Worm (Caenorhabditis elegans) whole organism, early embryonic: ENCODE data around the gene F19B10.1.

ENCODE experiments used
- B0310.2 ChIP-seq: sonication (generic microtip); optimal IDR thresholded peaks from 2 replicates; lab custom pipeline; 2016; ENCODE audit warnings: mild to moderate bottlenecking, missing genetic modification characterization, missing compliant biosample characterization
- F13C5.2 ChIP-seq: sonication (generic microtip); optimal IDR thresholded peaks from 2 replicates; lab custom pipeline; 2017; ENCODE audit warnings: mild to moderate bottlenecking, missing genetic modification characterization, inconsistent platforms, missing compliant biosample characterization
- aly-1 ChIP-seq: sonication (generic microtip); optimal IDR thresholded peaks from 2 replicates; lab custom pipeline; 2016; ENCODE audit warnings: missing genetic modification characterization, missing compliant biosample characterization
- ama-1 ChIP-seq: fragments of 150-350 bp; optimal IDR thresholded peaks from 2 replicates; lab custom pipeline; 2014
- ceh-13 ChIP-seq: fragments of 200-800 bp; sonication (Bioruptor generic); optimal IDR thresholded peaks from 2 replicates; lab custom pipeline; 2018; ENCODE audit warnings: mild to moderate bottlenecking, missing genetic modification characterization, missing compliant biosample characterization
- ceh-36 ChIP-seq: sonication (generic microtip); optimal IDR thresholded peaks from 2 replicates; lab custom pipeline; 2016; ENCODE audit warnings: missing genetic modification characterization, inconsistent platforms, missing compliant biosample characterization
- ets-7 ChIP-seq: sonication (generic microtip); optimal IDR thresholded peaks from 2 replicates; lab custom pipeline; 2016; ENCODE audit warnings: missing genotype, missing genetic modification characterization, missing compliant biosample characterization
- flt-1 ChIP-seq: fragments of 200-800 bp; sonication (Bioruptor generic); IDR thresholded peaks from 2 replicates; pipeline ENCODE4 v1.3.6; 2022; ENCODE audit warnings: missing genetic modification characterization, missing compliant biosample characterization
- hmbx-1 ChIP-seq: sonication (generic microtip); optimal IDR thresholded peaks from 2 replicates; lab custom pipeline; 2016; ENCODE audit warnings: mild to moderate bottlenecking, missing genetic modification characterization, missing compliant biosample characterization
- hmg-4 ChIP-seq: fragments of 200-800 bp; sonication (Bioruptor generic); optimal IDR thresholded peaks from 2 replicates; lab custom pipeline; 2018; ENCODE audit warnings: mild to moderate bottlenecking, missing genetic modification characterization, missing compliant biosample characterization
- hnd-1 ChIP-seq: sonication (generic microtip); optimal IDR thresholded peaks from 2 replicates; lab custom pipeline; 2016; ENCODE audit warnings: missing genetic modification characterization, missing compliant biosample characterization
- pes-1 ChIP-seq: fragments of 200-800 bp; sonication (Bioruptor generic); IDR thresholded peaks from 2 replicates; pipeline ENCODE4 v1.3.6; 2022; ENCODE audit warnings: missing genetic modification reagents, missing genetic modification characterization, missing compliant biosample characterization
- scrt-1 ChIP-seq: fragments of 200-800 bp; sonication (Bioruptor generic); IDR thresholded peaks from 2 replicates; pipeline ENCODE4 v1.3.6; 2022; ENCODE audit warnings: missing genetic modification characterization, missing compliant biosample characterization
- sea-1 ChIP-seq: fragments of 200-800 bp; sonication (Bioruptor generic); conservative IDR thresholded peaks from 2 replicates; pipeline ENCODE4 v1.3.6; 2022; ENCODE audit warnings: missing genetic modification characterization, missing compliant biosample characterization
- tbx-11 ChIP-seq: fragments of 200-800 bp; sonication (Bioruptor generic); IDR thresholded peaks from 2 replicates; pipeline ENCODE4 v1.3.6; 2022; ENCODE audit warnings: missing genetic modification characterization, missing compliant biosample characterization
- tbx-37 ChIP-seq: fragments of 200-800 bp; sonication (Bioruptor generic); conservative IDR thresholded peaks from 2 replicates; pipeline ENCODE4 v1.3.6; 2022; ENCODE audit warnings: missing genetic modification reagents, missing genetic modification characterization, missing compliant biosample characterization
- tra-4 ChIP-seq: sonication (generic microtip); optimal IDR thresholded peaks from 2 replicates; lab custom pipeline; 2017; ENCODE audit warnings: missing genetic modification characterization, missing compliant biosample characterization

F19B10.1 gene

DNA sequence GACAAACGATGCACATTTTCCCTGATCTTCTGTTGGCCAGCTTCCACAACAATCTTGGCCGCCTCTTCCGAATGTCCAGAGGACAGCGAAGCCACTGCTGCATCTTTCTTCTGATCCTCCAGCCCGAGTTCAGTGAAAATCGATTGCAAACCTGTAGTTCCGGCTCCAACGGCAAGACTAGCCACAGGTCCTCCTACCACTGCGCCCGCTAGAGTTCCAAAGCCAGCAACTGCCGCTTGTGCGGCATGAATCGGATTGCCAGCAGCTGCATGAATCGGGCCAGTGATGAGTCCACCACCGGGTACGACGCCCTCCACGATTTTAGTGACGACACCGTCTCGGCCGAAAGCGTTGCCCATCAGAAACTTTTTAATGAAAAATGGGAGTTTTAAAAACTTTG is 5.3 kb downstream of the F19B10.1 start, which contains the start of gene ifas-1:
Gene ifas-1 (minus strand): TSS at position 387 of the 400 bp plus-strand sequence.
- no peak for TF ChIP-seq flt-1 (GFP tag; lab: Robert Waterston, UW)
- no peak for TF ChIP-seq hmg-4 (GFP tag; lab: Kevin White, UChicago)
- TF ChIP-seq aly-1 (tag; lab: Kevin White, UChicago) = no peak
- TF ChIP-seq B0310.2 (tag; lab: Kevin White, UChicago) = no peak
- TF ChIP-seq tbx-37 (GFP tag; lab: Robert Waterston, UW) = no peak
- no peak for TF ChIP-seq tbx-11
- TF ChIP-seq scrt-1 (GFP tag; lab: Robert Waterston, UW) = no peak
- TF ChIP-seq ceh-13 = no peak
- TF ChIP-seq hnd-1 (tag; lab: Kevin White, UChicago) = no peak
- TF ChIP-seq sea-1 (GFP tag; lab: Robert Waterston, UW) = no peak
- TF ChIP-seq pes-1 = no peak
- TF ChIP-seq hmbx-1 (tag; lab: Kevin White, UChicago) = no peak
- no peak for TF ChIP-seq tra-4 (tag; lab: Kevin White, UChicago)
- TF ChIP-seq ama-1 (lab: Kevin White, UChicago) = no peak
- no peak for TF ChIP-seq ets-7 (tag; lab: Kevin White, UChicago)
- no peak for TF ChIP-seq F13C5.2 (tag; lab: Kevin White, UChicago)
- TF ChIP-seq ceh-36 (tag; lab: Kevin White, UChicago) = no peak

DNA sequence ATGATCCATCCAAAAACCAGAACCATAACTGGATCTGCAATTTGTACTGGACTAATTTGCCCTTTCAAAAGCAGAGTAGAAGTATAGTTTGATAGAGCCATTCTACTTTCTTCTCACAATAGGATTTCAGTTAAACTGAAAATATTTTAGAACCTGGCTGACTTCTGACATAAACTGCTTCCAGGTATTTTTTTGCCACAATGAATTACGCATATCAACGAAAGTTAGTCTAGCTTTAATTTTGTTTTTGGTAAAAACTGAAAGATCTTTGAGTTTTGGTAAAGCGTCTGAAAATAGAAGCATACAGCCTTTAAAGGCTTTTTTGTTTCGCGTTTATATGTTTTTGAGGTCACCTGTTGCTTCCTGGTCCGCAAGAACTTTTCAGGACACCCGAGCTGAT is 7.7 kb downstream of the F19B10.1 start, which contains the start of gene srx-101:
Gene srx-101 (minus strand): TSS at position 101 of the 400 bp plus-strand sequence.
- TF ChIP-seq tra-4 (tag; lab: Kevin White, UChicago) (no peak), hnd-1 (tag; lab: Kevin White, UChicago) (no peak), aly-1 (tag; lab: Kevin White, UChicago) (no peak), ets-7 (tag; lab: Kevin White, UChicago) (no peak), B0310.2 (tag; lab: Kevin White, UChicago) (no peak), ceh-13 (no peak), tbx-11 (no peak), sea-1 (GFP tag; lab: Robert Waterston, UW) (no peak), ceh-36 (tag; lab: Kevin White, UChicago) (no peak), scrt-1 (GFP tag; lab: Robert Waterston, UW) (no peak)

DNA sequence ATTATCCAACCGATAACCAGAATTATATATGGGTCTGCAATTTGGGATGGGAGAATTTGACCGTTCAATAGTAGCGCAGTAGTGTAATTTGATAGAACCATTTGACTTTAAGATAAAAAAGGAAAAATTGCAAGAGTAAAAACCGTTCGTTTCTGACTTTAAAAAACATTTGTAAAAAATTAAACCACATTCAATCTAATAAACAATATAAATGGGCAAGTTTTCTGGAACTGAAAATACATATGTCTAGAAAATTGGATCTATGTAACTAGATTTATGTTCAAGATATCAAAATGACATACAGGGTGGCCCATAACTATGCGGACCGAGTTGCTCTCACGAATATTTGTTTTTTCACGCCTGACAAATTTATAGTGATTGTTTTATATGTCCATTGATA is 11.7 kb downstream of the F19B10.1 start, which contains the start of gene srx-102:
Gene srx-102 (minus strand): TSS at position 101 of the 400 bp plus-strand sequence.
- no peak for TF ChIP-seq F13C5.2 (tag; lab: Kevin White, UChicago)
- no peak for TF ChIP-seq ama-1 (lab: Kevin White, UChicago)
- TF ChIP-seq hmbx-1 (tag; lab: Kevin White, UChicago) = no peak
- TF ChIP-seq ceh-36 (tag; lab: Kevin White, UChicago) = no peak
- TF ChIP-seq ets-7 (tag; lab: Kevin White, UChicago) = no peak
- TF ChIP-seq hmg-4 (GFP tag; lab: Kevin White, UChicago) = no peak
- no peak for TF ChIP-seq ceh-13
- TF ChIP-seq tra-4 (tag; lab: Kevin White, UChicago) = no peak
- no peak for TF ChIP-seq scrt-1 (GFP tag; lab: Robert Waterston, UW)
- TF ChIP-seq pes-1 = no peak
- no peak for TF ChIP-seq tbx-11
- TF ChIP-seq flt-1 (GFP tag; lab: Robert Waterston, UW) = no peak
- no peak for TF ChIP-seq tbx-37 (GFP tag; lab: Robert Waterston, UW)
- TF ChIP-seq hnd-1 (tag; lab: Kevin White, UChicago) = no peak

DNA sequence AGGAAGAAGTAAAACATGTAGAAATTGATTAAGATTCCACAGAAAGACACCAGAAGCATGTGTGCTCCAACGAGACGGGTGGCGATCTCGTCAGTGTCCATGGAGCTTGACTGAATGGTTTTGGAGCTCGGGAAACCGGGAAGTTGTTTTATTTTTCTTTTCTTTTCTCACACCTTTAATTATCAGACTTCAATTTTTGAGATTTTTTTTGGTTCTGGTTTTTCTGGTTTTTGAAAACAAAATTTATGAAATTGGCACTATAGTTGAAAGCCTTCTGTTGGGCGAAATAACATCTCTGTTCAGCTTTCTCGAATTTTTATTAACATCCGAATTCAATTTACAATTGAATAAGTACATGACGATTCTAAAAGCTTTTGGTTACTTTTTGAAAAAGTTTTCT is 16.6 kb downstream of the F19B10.1 start, which contains the start of gene srx-104:
Gene srx-104 (minus strand): TSS at position 101 of the 400 bp plus-strand sequence.
- TF ChIP-seq sea-1 (GFP tag; lab: Robert Waterston, UW) (no peak), ceh-13 (no peak), B0310.2 (tag; lab: Kevin White, UChicago) (no peak), scrt-1 (GFP tag; lab: Robert Waterston, UW) (no peak), tra-4 (tag; lab: Kevin White, UChicago) (no peak), aly-1 (tag; lab: Kevin White, UChicago) (no peak), hmbx-1 (tag; lab: Kevin White, UChicago) (no peak), ets-7 (tag; lab: Kevin White, UChicago) (no peak), tbx-11 (no peak), hmg-4 (GFP tag; lab: Kevin White, UChicago) (no peak), tbx-37 (GFP tag; lab: Robert Waterston, UW) (no peak), hnd-1 (tag; lab: Kevin White, UChicago) (no peak), pes-1 (no peak), F13C5.2 (tag; lab: Kevin White, UChicago) (no peak)

DNA sequence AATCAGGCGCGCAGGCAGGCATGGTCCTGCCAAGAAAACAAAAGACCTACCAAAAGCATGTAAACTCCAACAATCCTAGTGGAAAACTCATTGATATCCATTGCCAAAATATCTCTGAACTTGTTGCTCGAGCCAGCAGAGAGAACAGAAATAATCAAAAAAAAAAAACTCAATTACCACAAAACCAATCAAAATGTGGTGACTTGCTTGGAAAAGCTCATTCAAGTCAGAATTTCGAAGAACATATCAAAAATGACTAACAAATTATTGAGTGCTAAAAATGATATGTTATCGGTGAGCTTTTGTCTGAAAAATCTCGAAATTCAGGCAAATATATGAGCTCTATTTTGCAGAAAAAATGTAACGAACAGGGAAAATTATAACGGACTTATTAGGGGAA is 18.3 kb downstream of the F19B10.1 start, which contains the start of gene srx-105:
Gene srx-105 (minus strand): TSS at position 101 of the 400 bp plus-strand sequence.
- no peak for TF ChIP-seq F13C5.2 (tag; lab: Kevin White, UChicago)
- no peak for TF ChIP-seq sea-1 (GFP tag; lab: Robert Waterston, UW)
- no peak for TF ChIP-seq ama-1 (lab: Kevin White, UChicago)
- no peak for TF ChIP-seq scrt-1 (GFP tag; lab: Robert Waterston, UW)
- TF ChIP-seq tbx-11 = no peak
- no peak for TF ChIP-seq B0310.2 (tag; lab: Kevin White, UChicago)
- TF ChIP-seq hmg-4 (GFP tag; lab: Kevin White, UChicago) = no peak
- TF ChIP-seq tbx-37 (GFP tag; lab: Robert Waterston, UW) = no peak
- TF ChIP-seq tra-4 (tag; lab: Kevin White, UChicago) = no peak
- TF ChIP-seq ets-7 (tag; lab: Kevin White, UChicago) = no peak
- no peak for TF ChIP-seq aly-1 (tag; lab: Kevin White, UChicago)
- TF ChIP-seq ceh-36 (tag; lab: Kevin White, UChicago) = no peak
- TF ChIP-seq hnd-1 (tag; lab: Kevin White, UChicago) = no peak
- no peak for TF ChIP-seq pes-1
- TF ChIP-seq flt-1 (GFP tag; lab: Robert Waterston, UW) = no peak
- no peak for TF ChIP-seq ceh-13
- no peak for TF ChIP-seq hmbx-1 (tag; lab: Kevin White, UChicago)

DNA sequence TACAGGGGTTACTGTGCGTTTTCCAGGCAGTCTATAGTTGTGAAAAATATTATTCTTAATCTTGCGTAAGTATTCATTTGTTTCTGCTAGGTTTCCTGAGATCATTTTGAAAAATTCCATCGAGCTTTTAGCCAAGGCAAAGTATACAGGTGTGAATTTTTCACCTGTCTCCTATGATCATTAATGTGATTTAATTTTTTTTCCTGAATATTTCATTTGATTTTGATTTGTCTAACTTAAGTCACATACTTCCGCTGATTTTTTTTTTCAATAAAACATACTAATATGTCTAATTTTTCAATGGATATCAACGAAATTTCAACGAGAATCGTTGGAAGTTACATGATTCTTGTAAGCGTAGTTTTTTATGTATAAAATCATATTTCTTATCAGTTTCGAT is 22.3 kb downstream of the F19B10.1 start, which contains the start of gene srx-108:
Gene srx-108 (plus strand): TSS at position 301 of the 400 bp plus-strand sequence.
- no peak for TF ChIP-seq ets-7 (tag; lab: Kevin White, UChicago)
- no peak for TF ChIP-seq tra-4 (tag; lab: Kevin White, UChicago)
- no peak for TF ChIP-seq sea-1 (GFP tag; lab: Robert Waterston, UW)
- TF ChIP-seq aly-1 (tag; lab: Kevin White, UChicago) = no peak
- TF ChIP-seq hnd-1 (tag; lab: Kevin White, UChicago) = no peak
- TF ChIP-seq ama-1 (lab: Kevin White, UChicago) = no peak
- TF ChIP-seq F13C5.2 (tag; lab: Kevin White, UChicago) = no peak
- TF ChIP-seq flt-1 (GFP tag; lab: Robert Waterston, UW) = no peak
- TF ChIP-seq tbx-37 (GFP tag; lab: Robert Waterston, UW) = no peak
- no peak for TF ChIP-seq B0310.2 (tag; lab: Kevin White, UChicago)
- no peak for TF ChIP-seq pes-1
- no peak for TF ChIP-seq ceh-36 (tag; lab: Kevin White, UChicago)
